Worm (Caenorhabditis elegans) whole organism, late embryonic: ENCODE data around the gene K09D9.14.

Experiments
- C08G9.2 ChIP-seq: sonication (generic microtip); optimal IDR thresholded peaks from 2 replicates; lab custom pipeline; 2016; ENCODE audit warnings: mild to moderate bottlenecking, missing genetic modification characterization, moderate library complexity, missing compliant biosample characterization
- C38D4.7 ChIP-seq: fragments of 200-800 bp; sonication (Bioruptor generic); optimal IDR thresholded peaks from 2 replicates; lab custom pipeline; 2018; ENCODE audit warnings: mild to moderate bottlenecking, missing genetic modification characterization, moderate library complexity, missing compliant biosample characterization
- F13H6.1 ChIP-seq: sonication (generic microtip); optimal IDR thresholded peaks from 2 replicates; lab custom pipeline; 2016; ENCODE audit warnings: missing genetic modification characterization, missing compliant biosample characterization
- ahr-1 ChIP-seq: sonication (generic microtip); optimal IDR thresholded peaks from 2 replicates; lab custom pipeline; 2016; ENCODE audit warnings: missing genetic modification characterization, missing compliant biosample characterization
- ama-1 ChIP-seq: fragments of 150-350 bp; optimal IDR thresholded peaks from 2 replicates; lab custom pipeline; 2014
- ceh-2 ChIP-seq: sonication (generic microtip); optimal IDR thresholded peaks from 2 replicates; lab custom pipeline; 2016; ENCODE audit warnings: missing genotype, missing genetic modification characterization, missing compliant biosample characterization
- ceh-24 ChIP-seq: sonication (generic microtip); optimal IDR thresholded peaks from 2 replicates; lab custom pipeline; 2016; ENCODE audit warnings: mild to moderate bottlenecking, missing genetic modification characterization, missing compliant biosample characterization
- ceh-34 ChIP-seq: sonication (generic microtip); optimal IDR thresholded peaks from 2 replicates; lab custom pipeline; 2016; ENCODE audit warnings: mild to moderate bottlenecking, missing genetic modification characterization, missing compliant biosample characterization
- ceh-45 ChIP-seq: fragments of 200-800 bp; sonication (Bioruptor generic); IDR thresholded peaks from 2 replicates; pipeline ENCODE4 v1.3.6; 2022; ENCODE audit warnings: missing genetic modification reagents, missing genetic modification characterization, missing compliant biosample characterization
- che-1 ChIP-seq: sonication (generic microtip); optimal IDR thresholded peaks from 2 replicates; lab custom pipeline; 2016; ENCODE audit warnings: mild to moderate bottlenecking, missing genetic modification characterization, missing compliant biosample characterization
- dmd-4 ChIP-seq: sonication (generic microtip); optimal IDR thresholded peaks from 2 replicates; lab custom pipeline; 2016; ENCODE audit warnings: borderline replicate concordance, missing genetic modification characterization, missing compliant biosample characterization
- elt-2 ChIP-seq: sonication (generic microtip); optimal IDR thresholded peaks from 2 replicates; lab custom pipeline; 2016; ENCODE audit warnings: missing genetic modification reagents, missing genetic modification characterization, missing compliant biosample characterization
- ets-4 ChIP-seq: sonication (generic microtip); optimal IDR thresholded peaks from 2 replicates; lab custom pipeline; 2016; ENCODE audit warnings: missing genetic modification characterization, missing compliant biosample characterization
- eyg-1 ChIP-seq: sonication (generic microtip); optimal IDR thresholded peaks from 2 replicates; lab custom pipeline; 2016; ENCODE audit warnings: missing genotype, missing genetic modification characterization, missing compliant biosample characterization
- hlh-30 ChIP-seq: sonication (generic microtip); optimal IDR thresholded peaks from 2 replicates; lab custom pipeline; 2017; ENCODE audit warnings: antibody characterized with exemption, missing genetic modification characterization, missing compliant biosample characterization; ENCODE audit not compliant: insufficient read depth
- hlh-8 ChIP-seq: sonication (generic microtip); optimal IDR thresholded peaks from 2 replicates; lab custom pipeline; 2016; ENCODE audit warnings: missing genotype, missing genetic modification characterization, missing compliant biosample characterization
- lin-11 ChIP-seq: fragments of 200-800 bp; sonication (Bioruptor generic); optimal IDR thresholded peaks from 2 replicates; lab custom pipeline; 2018; ENCODE audit warnings: mild to moderate bottlenecking, missing genetic modification characterization, missing compliant biosample characterization
- mec-3 ChIP-seq: sonication (generic microtip); optimal IDR thresholded peaks from 2 replicates; lab custom pipeline; 2016; ENCODE audit warnings: borderline replicate concordance, missing genetic modification characterization, missing compliant biosample characterization
- nfya-1 ChIP-seq: sonication (generic microtip); optimal IDR thresholded peaks from 2 replicates; lab custom pipeline; 2017; ENCODE audit warnings: missing genetic modification characterization, mild to moderate bottlenecking, missing compliant biosample characterization, antibody characterized with exemption, moderate library complexity
- npax-4 ChIP-seq: sonication (generic microtip); optimal IDR thresholded peaks from 2 replicates; lab custom pipeline; 2016; ENCODE audit warnings: missing genetic modification characterization, missing compliant biosample characterization
- pax-1 ChIP-seq: fragments of 150-350 bp; optimal IDR thresholded peaks from 2 replicates; lab custom pipeline; 2014; ENCODE audit warnings: missing biosample characterization, missing genetic modification characterization
- pqm-1 ChIP-seq: sonication (generic microtip); optimal IDR thresholded peaks from 2 replicates; lab custom pipeline; 2016; ENCODE audit warnings: missing genetic modification characterization, missing compliant biosample characterization
- pros-1 ChIP-seq: fragments of 150-350 bp; optimal IDR thresholded peaks from 2 replicates; lab custom pipeline; 2014; ENCODE audit warnings: missing biosample characterization, missing genetic modification reagents, missing genetic modification characterization
- sdc-2 ChIP-seq: sonication (generic microtip); optimal IDR thresholded peaks from 2 replicates; lab custom pipeline; 2016; ENCODE audit warnings: missing genotype, missing genetic modification characterization, missing compliant biosample characterization
- sox-2 ChIP-seq: fragments of 200-800 bp; sonication (Bioruptor generic); IDR thresholded peaks from 2 replicates; pipeline ENCODE4 v1.3.6; 2022; ENCODE audit warnings: missing genetic modification reagents, missing genetic modification characterization, missing compliant biosample characterization
- syd-9 ChIP-seq: sonication (generic microtip); optimal IDR thresholded peaks from 2 replicates; lab custom pipeline; 2016; ENCODE audit warnings: mild to moderate bottlenecking, missing genetic modification characterization, moderate library complexity, missing compliant biosample characterization
- tbx-2 ChIP-seq: sonication (generic microtip); optimal IDR thresholded peaks from 2 replicates; lab custom pipeline; 2016; ENCODE audit warnings: missing genetic modification characterization, missing compliant biosample characterization
- tbx-7 ChIP-seq: sonication (generic microtip); optimal IDR thresholded peaks from 2 replicates; lab custom pipeline; 2016; ENCODE audit warnings: missing genotype, missing genetic modification characterization, missing compliant biosample characterization
- ttx-3 ChIP-seq: sonication (generic microtip); optimal IDR thresholded peaks from 2 replicates; lab custom pipeline; 2016; ENCODE audit warnings: missing genetic modification reagents, missing genetic modification characterization, missing compliant biosample characterization
- unc-3 ChIP-seq, 2 experiments: fragments of 200-800 bp in 1 of 2; sonication (Bioruptor generic) in 1 of 2; sonication (generic microtip) in 1 of 2; conservative IDR thresholded peaks in 1 of 2; optimal IDR thresholded peaks in 1 of 2; 2 replicates each; pipeline versions ENCODE4 v1.3.6 to Lab custom; 2016 to 2022; ENCODE audit warnings: missing compliant biosample characterization in 2 of 2, missing genetic modification characterization in 2 of 2, missing genetic modification reagents in 1 of 2
- unc-42 ChIP-seq: sonication (generic microtip); optimal IDR thresholded peaks from 2 replicates; lab custom pipeline; 2016; ENCODE audit warnings: missing genotype, missing genetic modification characterization, missing compliant biosample characterization
- unc-55 ChIP-seq: sonication (generic microtip); optimal IDR thresholded peaks from 2 replicates; lab custom pipeline; 2017; ENCODE audit warnings: missing biosample characterization, missing genetic modification reagents, missing genetic modification characterization
- unc-86 ChIP-seq: sonication (generic microtip); optimal IDR thresholded peaks from 2 replicates; lab custom pipeline; 2016; ENCODE audit warnings: missing genetic modification characterization, missing compliant biosample characterization
- ztf-16 ChIP-seq: sonication (generic microtip); optimal IDR thresholded peaks from 2 replicates; lab custom pipeline; 2017; ENCODE audit warnings: missing genetic modification characterization, missing compliant biosample characterization

The K09D9.14 gene

DNA sequence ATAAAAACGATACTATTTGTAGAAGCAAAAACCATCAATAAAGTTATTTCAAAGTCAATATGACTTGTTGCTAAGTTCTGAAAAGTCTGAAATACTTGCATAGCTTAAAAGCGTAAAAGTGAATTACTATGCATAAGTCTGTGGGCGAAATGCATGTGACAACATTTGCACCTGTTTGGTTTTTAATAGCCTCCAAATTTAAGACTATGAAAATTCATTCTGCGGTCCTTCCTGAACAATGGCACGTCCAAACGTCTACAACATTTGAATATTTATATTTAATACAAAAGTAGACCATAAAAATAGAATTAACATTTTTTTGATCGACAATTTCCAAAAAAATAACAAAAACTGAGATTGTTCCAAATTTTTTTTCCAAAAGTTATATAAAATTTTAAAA, at the start of gene K09D9.14:
Gene K09D9.14, minus strand, starts transcription at position 101 of the 400 bp plus-strand sequence.
- TF ChIP-seq ztf-16 (tag; lab: Kevin White, UChicago) (no peak), unc-3 (GFP tag; conservative IDR thresholded peaks at IDR 0.05; lab: Robert Waterston, UW) (no peak), unc-3 (tag; optimal IDR thresholded peaks at IDR 0.05; lab: Kevin White, UChicago) (no peak), ceh-24 (tag; lab: Kevin White, UChicago) (no peak), pax-1 (tag; lab: Kevin White, UChicago) (no peak), che-1 (tag; lab: Kevin White, UChicago) (no peak), sox-2 (no peak), elt-2 (tag; lab: Kevin White, UChicago) (no peak), lin-11 (tag; lab: Kevin White, UChicago) (no peak), sdc-2 (tag; lab: Kevin White, UChicago) (no peak), tbx-7 (tag; lab: Kevin White, UChicago) (no peak), F13H6.1 (tag; lab: Kevin White, UChicago) (no peak), syd-9 (tag; lab: Kevin White, UChicago) (no peak), ceh-34 (tag; lab: Kevin White, UChicago) (no peak), eyg-1 (tag; lab: Kevin White, UChicago) (no peak), nfya-1 (tag; lab: Kevin White, UChicago) (no peak), tbx-2 (tag; lab: Kevin White, UChicago) (no peak), ama-1 (lab: Kevin White, UChicago) (no peak), unc-86 (tag; lab: Kevin White, UChicago) (no peak), ceh-2 (tag; lab: Kevin White, UChicago) (no peak), unc-42 (tag; lab: Kevin White, UChicago) (no peak)

- TF ChIP-seq ttx-3 (tag; lab: Kevin White, UChicago): no peak
- no peak for TF ChIP-seq pqm-1 (tag; lab: Kevin White, UChicago)
- TF ChIP-seq F13H6.1 (tag; lab: Kevin White, UChicago): no peak
- no peak for TF ChIP-seq dmd-4 (tag; lab: Kevin White, UChicago)
- TF ChIP-seq tbx-7 (tag; lab: Kevin White, UChicago): no peak
- no peak for TF ChIP-seq C38D4.7 (GFP tag; lab: Kevin White, UChicago)
- no peak for TF ChIP-seq ceh-2 (tag; lab: Kevin White, UChicago)
- TF ChIP-seq eyg-1 (tag; lab: Kevin White, UChicago): no peak
Measured at ce11 chrV:4056203-4056602, 34.5 kb upstream of the K09D9.14 start.

- no peak for TF ChIP-seq pax-1 (tag; lab: Kevin White, UChicago)
- no peak for TF ChIP-seq ttx-3 (tag; lab: Kevin White, UChicago)
- TF ChIP-seq mec-3: no peak
- TF ChIP-seq elt-2 (tag; lab: Kevin White, UChicago): no peak
- TF ChIP-seq hlh-8 (tag; lab: Kevin White, UChicago): no peak
- no peak for TF ChIP-seq ztf-16 (tag; lab: Kevin White, UChicago)
Measured at ce11 chrV:4055025-4055424, 33.3 kb upstream of the K09D9.14 start, which contains the start of gene djr-1.2. Gene djr-1.2, minus strand, starts transcription at chrV:4055125.

ce11 chrV:4047541-4047940, 25.9 kb upstream of the K09D9.14 start, which contains the start of gene srh-169:
Gene srh-169, plus strand, starts transcription at chrV:4047841.
- TF ChIP-seq hlh-30 (no peak), ets-4 (no peak), pros-1 (tag; lab: Kevin White, UChicago) (no peak), ceh-34 (tag; lab: Kevin White, UChicago) (no peak), ceh-2 (tag; lab: Kevin White, UChicago) (no peak), C08G9.2 (tag; lab: Kevin White, UChicago) (no peak), elt-2 (tag; lab: Kevin White, UChicago) (no peak), unc-42 (tag; lab: Kevin White, UChicago) (no peak), ahr-1 (tag; lab: Kevin White, UChicago) (no peak), npax-4 (tag; lab: Kevin White, UChicago) (no peak), unc-55 (no peak), ceh-45 (GFP tag; lab: Robert Waterston, UW) (no peak), pqm-1 (tag; lab: Kevin White, UChicago) (no peak), unc-86 (tag; lab: Kevin White, UChicago) (no peak), pax-1 (tag; lab: Kevin White, UChicago) (no peak)
